Worm (Caenorhabditis elegans) whole organism, young adult: Measurements from ENCODE around the gene ZK892.6.

Source experiments
- B0035.1 ChIP-seq: sonication (generic microtip); optimal IDR thresholded peaks from 2 replicates; lab custom pipeline; 2016; ENCODE audit warnings: missing genetic modification characterization, mild to moderate bottlenecking, missing compliant biosample characterization, missing genotype, missing genetic modification reagents
- K11D2.4 ChIP-seq: fragments of 200-800 bp; sonication (Bioruptor generic); IDR thresholded peaks from 2 replicates; pipeline ENCODE4 v1.3.6; 2022; ENCODE audit warnings: missing genetic modification reagents, missing genetic modification characterization, missing compliant biosample characterization
- ama-1 ChIP-seq, 3 experiments: fragments of 150-350 bp in 1 of 3; sonication (generic microtip) in 2 of 3; optimal IDR thresholded peaks; 2 replicates each; lab custom pipeline; 2014 to 2018; ENCODE audit warnings: missing biosample characterization in 2 of 3, missing genetic modification characterization in 2 of 3, missing genetic modification reagents in 2 of 3
- bed-1 ChIP-seq: fragments of 200-800 bp; sonication (Bioruptor generic); IDR thresholded peaks from 2 replicates; pipeline ENCODE4 v1.3.6; 2022; ENCODE audit warnings: missing genetic modification reagents, missing genetic modification characterization, missing compliant biosample characterization
- dpff-1 ChIP-seq: sonication (generic microtip); optimal IDR thresholded peaks from 2 replicates; lab custom pipeline; 2017; ENCODE audit warnings: mild to moderate bottlenecking, missing genetic modification characterization, missing compliant biosample characterization
- hrde-1 ChIP-seq: sonication (generic microtip); optimal IDR thresholded peaks from 2 replicates; lab custom pipeline; 2016; ENCODE audit warnings: missing genetic modification characterization, mild to moderate bottlenecking, missing compliant biosample characterization, moderate library complexity, missing genotype, missing genetic modification reagents, borderline replicate concordance
- lin-54 ChIP-seq: fragments of 200-800 bp; sonication (Bioruptor generic); optimal IDR thresholded peaks from 2 replicates; lab custom pipeline; 2018; ENCODE audit warnings: mild to moderate bottlenecking, missing genetic modification characterization, missing compliant biosample characterization
- lir-1 ChIP-seq: fragments of 200-800 bp; sonication (Bioruptor generic); conservative IDR thresholded peaks from 2 replicates; pipeline ENCODE4 v1.3.6; 2022; ENCODE audit warnings: missing genetic modification reagents, missing genetic modification characterization, missing compliant biosample characterization
- madf-10 ChIP-seq: sonication (generic microtip); optimal IDR thresholded peaks from 2 replicates; lab custom pipeline; 2016; ENCODE audit warnings: mild to moderate bottlenecking, missing genetic modification characterization, missing compliant biosample characterization
- rpc-1 ChIP-seq, 2 experiments: fragments of 150-350 bp in 1 of 2; sonication (generic microtip) in 1 of 2; optimal IDR thresholded peaks; 2 replicates each; lab custom pipeline; 2014 to 2018; ENCODE audit warnings: missing biosample characterization in 1 of 2, missing genetic modification characterization in 1 of 2, missing genetic modification reagents in 1 of 2, missing genotype in 1 of 2
- somi-1 ChIP-seq: fragments of 200-800 bp; sonication (Bioruptor generic); optimal IDR thresholded peaks from 2 replicates; lab custom pipeline; 2018; ENCODE audit warnings: mild to moderate bottlenecking, missing genetic modification characterization, missing compliant biosample characterization
- unc-130 ChIP-seq: sonication (generic microtip); optimal IDR thresholded peaks from 2 replicates; lab custom pipeline; 2016; ENCODE audit warnings: missing genetic modification reagents, missing genetic modification characterization, missing compliant biosample characterization
- unc-62 ChIP-seq: fragments of 150-350 bp; optimal IDR thresholded peaks from 2 replicates; lab custom pipeline; 2014; ENCODE audit warnings: missing biosample characterization, missing genetic modification reagents, missing genetic modification characterization

ce11 chrII:9976405-9976804, 3.5 kb downstream of the ZK892.6 start, which contains the start of gene R53.8:
- TF ChIP-seq madf-10 (tag; lab: Kevin White, UChicago) (no peak), hrde-1 (tag; lab: Kevin White, UChicago) (no peak), lin-54 (GFP tag; lab: Kevin White, UChicago) (no peak), unc-130 (GFP tag; lab: Kevin White, UChicago) (no peak), B0035.1 (tag; lab: Kevin White, UChicago) (no peak), K11D2.4 (GFP tag; lab: Robert Waterston, UW) (no peak), dpff-1 (no peak), rpc-1 (optimal IDR thresholded peaks at IDR 0.05; lab: Kevin White, UChicago) (no peak), rpc-1 (tag; optimal IDR thresholded peaks at IDR 0.05; lab: Kevin White, UChicago) (no peak), ama-1 (optimal IDR thresholded peaks at IDR 0.05; lab: Kevin White, UChicago) (no peak), ama-1 (GFP tag; optimal IDR thresholded peaks at IDR 0.05; lab: Kevin White, UChicago) (no peak), unc-62 (GFP tag; lab: Kevin White, UChicago) (no peak), lir-1 (GFP tag; lab: Robert Waterston, UW) (no peak), bed-1 (no peak), somi-1 (GFP tag; lab: Kevin White, UChicago) (no peak)
